Worm (Caenorhabditis elegans) whole organism, L3 larva: ENCODE data around the gene F09F9.3.
A peak's percentile ranks its signal among the peaks of the same experiment; 100 is the strongest.

Experiments used
- ZK546.5 ChIP-seq: sonication (generic microtip); optimal IDR thresholded peaks from 2 replicates; lab custom pipeline; 2017; ENCODE audit warnings: missing biosample characterization, missing genetic modification characterization
- aly-2 ChIP-seq: fragments of 150-350 bp; optimal IDR thresholded peaks from 2 replicates; lab custom pipeline; 2014; ENCODE audit warnings: missing biosample characterization, missing genetic modification characterization
- ama-1 ChIP-seq: fragments of 150-350 bp; optimal IDR thresholded peaks from 2 replicates; lab custom pipeline; 2018
- ceh-16 ChIP-seq: sonication (generic microtip); optimal IDR thresholded peaks from 2 replicates; lab custom pipeline; 2017; ENCODE audit warnings: missing biosample characterization, missing genetic modification characterization
- ceh-28 ChIP-seq: fragments of 150-350 bp; optimal IDR thresholded peaks from 2 replicates; lab custom pipeline; 2014; ENCODE audit warnings: missing biosample characterization, missing genetic modification reagents, missing genetic modification characterization
- ceh-82 ChIP-seq: fragments of 150-350 bp; optimal IDR thresholded peaks from 2 replicates; lab custom pipeline; 2014; ENCODE audit warnings: missing biosample characterization, missing genetic modification characterization
- ceh-9 ChIP-seq: sonication (generic microtip); optimal IDR thresholded peaks from 2 replicates; lab custom pipeline; 2018; ENCODE audit warnings: missing biosample characterization, missing genetic modification characterization
- daf-12 ChIP-seq: fragments of 150-350 bp; optimal IDR thresholded peaks from 2 replicates; lab custom pipeline; 2014; ENCODE audit warnings: missing biosample characterization, missing genetic modification reagents, missing genetic modification characterization
- egl-27 ChIP-seq: sonication (generic microtip); optimal IDR thresholded peaks from 4 replicates; lab custom pipeline; 2017; ENCODE audit warnings: missing biosample characterization, missing genetic modification reagents, missing genetic modification characterization
- egl-5 ChIP-seq: fragments of 150-350 bp; optimal IDR thresholded peaks from 2 replicates; lab custom pipeline; 2017; ENCODE audit warnings: missing biosample characterization, missing genetic modification reagents, missing genetic modification characterization, inconsistent platforms
- elt-1 ChIP-seq: fragments of 150-350 bp; optimal IDR thresholded peaks from 2 replicates; lab custom pipeline; 2014; ENCODE audit warnings: missing biosample characterization, missing genetic modification characterization
- elt-2 ChIP-seq: sonication (generic microtip); optimal IDR thresholded peaks from 2 replicates; lab custom pipeline; 2016; ENCODE audit warnings: missing genetic modification reagents, mild to moderate bottlenecking, missing genetic modification characterization, missing compliant biosample characterization
- elt-3 ChIP-seq, 3 experiments: fragments of 150-350 bp in 1 of 3; sonication (generic microtip) in 2 of 3; optimal IDR thresholded peaks; 2 replicates in 2 of 3; 4 replicates in 1 of 3; lab custom pipeline; 2014 to 2017; ENCODE audit warnings: missing biosample characterization in 3 of 3, missing genetic modification characterization in 3 of 3
- eor-1 ChIP-seq, 2 experiments: fragments of 150-350 bp; optimal IDR thresholded peaks; 2 replicates each; lab custom pipeline; 2014 to 2018; ENCODE audit warnings: missing biosample characterization in 2 of 2, missing genetic modification characterization in 2 of 2
- fkh-10 ChIP-seq: sonication (generic microtip); optimal IDR thresholded peaks from 2 replicates; lab custom pipeline; 2017; ENCODE audit warnings: missing biosample characterization, missing genetic modification reagents, missing genetic modification characterization
- fos-1 ChIP-seq: fragments of 150-350 bp; optimal IDR thresholded peaks from 2 replicates; lab custom pipeline; 2014; ENCODE audit warnings: missing biosample characterization, missing genetic modification characterization
- hmg-11 ChIP-seq: sonication (generic microtip); optimal IDR thresholded peaks from 2 replicates; lab custom pipeline; 2016; ENCODE audit warnings: missing genetic modification characterization, missing compliant biosample characterization
- jun-1 ChIP-seq: fragments of 150-350 bp; optimal IDR thresholded peaks from 2 replicates; lab custom pipeline; 2014; ENCODE audit warnings: missing biosample characterization, missing genetic modification reagents, missing genetic modification characterization
- lin-15B ChIP-seq: fragments of 150-350 bp; optimal IDR thresholded peaks from 2 replicates; lab custom pipeline; 2014; ENCODE audit warnings: missing biosample characterization, missing genetic modification characterization
- lin-39 ChIP-seq: fragments of 150-350 bp; optimal IDR thresholded peaks from 2 replicates; lab custom pipeline; 2018; ENCODE audit warnings: missing biosample characterization, missing genetic modification reagents, missing genetic modification characterization
- lsy-12 ChIP-seq: sonication (generic microtip); optimal IDR thresholded peaks from 2 replicates; lab custom pipeline; 2016; ENCODE audit warnings: mild to moderate bottlenecking, missing genetic modification characterization, missing compliant biosample characterization
- mdl-1 ChIP-seq: fragments of 150-350 bp; optimal IDR thresholded peaks from 2 replicates; lab custom pipeline; 2014; ENCODE audit warnings: missing biosample characterization, missing genetic modification characterization
- mml-1 ChIP-seq: fragments of 150-350 bp; sonication (generic microtip); optimal IDR thresholded peaks from 3 replicates; lab custom pipeline; 2014; ENCODE audit warnings: missing biosample characterization, missing genetic modification characterization
- nfya-1 ChIP-seq: sonication (generic microtip); optimal IDR thresholded peaks from 2 replicates; lab custom pipeline; 2017; ENCODE audit warnings: missing genetic modification characterization, mild to moderate bottlenecking, missing compliant biosample characterization, antibody characterized with exemption, moderate library complexity; ENCODE audit not compliant: insufficient read depth
- nhr-11 ChIP-seq: fragments of 150-350 bp; optimal IDR thresholded peaks from 2 replicates; lab custom pipeline; 2014; ENCODE audit warnings: missing biosample characterization, missing genetic modification characterization
- nhr-12 ChIP-seq: fragments of 150-350 bp; optimal IDR thresholded peaks from 2 replicates; lab custom pipeline; 2014; ENCODE audit warnings: missing biosample characterization, missing genetic modification characterization
- nhr-23 ChIP-seq: fragments of 150-350 bp; optimal IDR thresholded peaks from 2 replicates; lab custom pipeline; 2014; ENCODE audit warnings: missing biosample characterization, missing genetic modification reagents, missing genetic modification characterization
- nhr-237 ChIP-seq: fragments of 150-350 bp; optimal IDR thresholded peaks from 2 replicates; lab custom pipeline; 2014; ENCODE audit warnings: missing biosample characterization, missing genetic modification characterization
- nhr-25 ChIP-seq: sonication (generic microtip); optimal IDR thresholded peaks from 2 replicates; lab custom pipeline; 2017; ENCODE audit warnings: missing biosample characterization, missing genetic modification characterization
- nhr-43 ChIP-seq: sonication (generic microtip); optimal IDR thresholded peaks from 2 replicates; lab custom pipeline; 2016; ENCODE audit warnings: mild to moderate bottlenecking, missing genetic modification characterization, missing compliant biosample characterization; ENCODE audit not compliant: poor library complexity, severe bottlenecking
- nhr-67 ChIP-seq: fragments of 150-350 bp; optimal IDR thresholded peaks from 2 replicates; lab custom pipeline; 2014; ENCODE audit warnings: missing biosample characterization, missing genetic modification characterization
- nhr-76 ChIP-seq: fragments of 150-350 bp; sonication (generic microtip); optimal IDR thresholded peaks from 5 replicates; lab custom pipeline; 2014; ENCODE audit warnings: missing biosample characterization, missing genetic modification characterization
- nhr-77 ChIP-seq: fragments of 150-350 bp; optimal IDR thresholded peaks from 2 replicates; lab custom pipeline; 2014; ENCODE audit warnings: missing biosample characterization, missing genetic modification characterization
- pha-4 ChIP-seq: fragments of 150-350 bp; optimal IDR thresholded peaks from 2 replicates; lab custom pipeline; 2014; ENCODE audit warnings: missing biosample characterization, missing genetic modification reagents, missing genetic modification characterization
- pqm-1 ChIP-seq: fragments of 150-350 bp; optimal IDR thresholded peaks from 2 replicates; lab custom pipeline; 2017; ENCODE audit warnings: missing biosample characterization, missing genetic modification characterization, inconsistent platforms
- sea-2 ChIP-seq: fragments of 150-350 bp; sonication (generic microtip); optimal IDR thresholded peaks from 4 replicates; lab custom pipeline; 2014; ENCODE audit warnings: missing biosample characterization, missing genetic modification reagents, missing genetic modification characterization
- skn-1 ChIP-seq: fragments of 150-350 bp; optimal IDR thresholded peaks from 2 replicates; lab custom pipeline; 2014; ENCODE audit warnings: missing biosample characterization, missing genetic modification characterization
- snpc-4 ChIP-seq: fragments of 150-350 bp; optimal IDR thresholded peaks from 2 replicates; lab custom pipeline; 2014; ENCODE audit warnings: missing biosample characterization, missing genetic modification characterization
- tbx-2 ChIP-seq: sonication (generic microtip); optimal IDR thresholded peaks from 2 replicates; lab custom pipeline; 2016; ENCODE audit warnings: mild to moderate bottlenecking, missing genetic modification characterization, missing compliant biosample characterization
- unc-39 ChIP-seq: sonication (generic microtip); optimal IDR thresholded peaks from 4 replicates; lab custom pipeline; 2017; ENCODE audit warnings: missing biosample characterization, missing genetic modification characterization
- unc-62 ChIP-seq: fragments of 150-350 bp; sonication (generic microtip); optimal IDR thresholded peaks from 4 replicates; lab custom pipeline; 2014; ENCODE audit warnings: missing biosample characterization, missing genetic modification reagents, missing genetic modification characterization
- ztf-11 ChIP-seq: fragments of 150-350 bp; optimal IDR thresholded peaks from 2 replicates; lab custom pipeline; 2014; ENCODE audit warnings: missing biosample characterization, missing genetic modification characterization
- ztf-4 ChIP-seq: fragments of 150-350 bp; optimal IDR thresholded peaks from 2 replicates; lab custom pipeline; 2014; ENCODE audit warnings: missing biosample characterization, missing genetic modification characterization

Gene F09F9.3

DNA sequence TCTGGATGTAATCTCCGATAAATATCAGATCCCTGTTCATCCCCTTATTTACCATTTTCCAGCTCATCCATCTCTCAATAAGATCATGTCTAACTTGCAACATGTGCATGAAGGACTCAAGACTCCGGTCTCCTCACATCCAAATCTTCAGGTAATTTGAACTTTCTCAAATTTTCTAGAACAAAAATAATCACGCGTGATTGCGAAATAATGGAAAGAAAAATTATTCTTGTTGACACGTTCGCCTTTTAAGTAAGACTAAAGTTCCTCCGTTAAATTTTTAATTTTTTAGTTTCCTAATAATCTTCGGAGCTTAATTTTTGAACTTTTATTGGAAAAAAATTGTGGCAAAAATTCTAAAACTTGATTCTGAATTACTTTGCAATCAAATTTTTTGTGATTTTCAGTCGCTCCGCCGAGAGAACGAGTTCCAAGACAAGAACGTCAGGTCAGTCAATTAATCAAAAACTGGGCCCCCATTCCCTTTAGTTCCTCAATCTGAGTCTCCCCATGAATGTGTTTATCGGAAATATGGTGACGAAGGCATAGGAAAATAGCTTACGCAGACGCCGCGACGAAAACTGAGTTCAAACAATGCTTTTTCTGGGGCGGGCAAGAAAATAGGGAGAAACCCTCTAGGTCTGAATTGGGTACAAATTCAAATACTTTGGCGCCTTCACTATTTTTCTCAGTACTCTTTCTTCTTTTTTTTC lies 16.8 kb upstream of the F09F9.3 start (continued):
- TF ChIP-seq fos-1 (tag; lab: Kevin White, UChicago), result no peak
- no peak for TF ChIP-seq fkh-10
- TF ChIP-seq lin-39 (tag; lab: Kevin White, UChicago), result peak; percentile 66
- no peak for TF ChIP-seq sea-2 (GFP tag; lab: Kevin White, UChicago)
- no peak for TF ChIP-seq elt-1 (tag; lab: Kevin White, UChicago)
- no peak for TF ChIP-seq lsy-12 (tag; lab: Kevin White, UChicago)
- no peak for TF ChIP-seq lin-15B (tag; lab: Kevin White, UChicago)
- TF ChIP-seq ZK546.5 (tag; lab: Kevin White, UChicago), result no peak
- peak; percentile 23 for TF ChIP-seq elt-2
- no peak for TF ChIP-seq skn-1 (tag; lab: Kevin White, UChicago)
- TF ChIP-seq, all 47 proteins: peak for 14

DNA sequence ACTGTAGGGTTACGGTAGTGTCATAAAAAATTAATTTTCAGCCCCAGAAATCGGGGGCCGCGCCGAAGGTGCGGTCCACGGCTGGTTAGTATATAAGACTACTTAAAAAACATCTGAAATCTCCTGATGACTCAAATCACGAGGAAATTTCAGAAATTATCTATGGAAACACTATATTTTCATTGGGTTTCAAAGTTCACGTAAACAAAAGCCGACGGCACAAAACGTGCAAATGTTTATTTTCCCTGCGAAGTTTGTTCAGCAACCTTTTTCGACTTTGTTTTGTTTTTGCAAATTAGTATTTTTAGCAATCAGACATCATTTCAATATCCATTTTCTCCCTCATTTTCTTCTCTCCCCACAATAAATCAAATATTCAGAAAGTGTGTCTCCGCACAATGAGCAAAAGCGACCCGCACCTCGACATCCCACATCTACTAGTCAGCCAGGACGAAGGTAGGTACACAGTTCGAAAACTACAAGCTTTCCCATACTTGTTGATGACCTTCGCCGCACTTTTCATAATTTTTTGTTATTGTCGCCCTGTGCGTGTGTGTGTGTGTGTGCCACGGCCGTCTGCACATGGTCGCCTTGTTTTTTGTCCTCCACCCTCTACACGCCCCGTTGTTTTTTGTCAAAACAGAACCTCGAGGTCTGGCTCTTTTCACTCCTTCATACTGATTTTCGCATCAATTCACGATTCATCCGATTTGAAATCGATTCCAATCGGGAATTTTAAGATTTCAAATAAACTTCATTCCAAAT lies 15.9 kb upstream of the F09F9.3 start:
- TF ChIP-seq ceh-9 (no peak), egl-5 (tag; lab: Kevin White, UChicago) (no peak), hmg-11 (tag; lab: Kevin White, UChicago) (no peak), ceh-82 (tag; lab: Kevin White, UChicago) (no peak), jun-1 (tag; lab: Kevin White, UChicago) (no peak), ama-1 (no peak), nhr-67 (no peak), mdl-1 (tag; lab: Kevin White, UChicago) (no peak), ceh-28 (tag; lab: Kevin White, UChicago) (no peak), nhr-76 (tag; lab: Kevin White, UChicago) (no peak), ceh-16 (no peak), aly-2 (tag; lab: Kevin White, UChicago) (no peak), nhr-12 (tag; lab: Kevin White, UChicago) (no peak), eor-1 (tag; optimal IDR thresholded peaks at IDR 0.05; lab: Kevin White, UChicago) (no peak), nhr-23 (tag; lab: Kevin White, UChicago) (no peak), sea-2 (GFP tag; lab: Kevin White, UChicago) (no peak), skn-1 (tag; lab: Kevin White, UChicago) (no peak), ztf-4 (no peak)

- no peak for TF ChIP-seq daf-12
- no peak for TF ChIP-seq ceh-28 (tag; lab: Kevin White, UChicago)
- TF ChIP-seq fkh-10, result no peak
- TF ChIP-seq nhr-23 (tag; lab: Kevin White, UChicago), result no peak
- TF ChIP-seq elt-3 (tag; optimal IDR thresholded peaks at IDR 0.05; lab: Kevin White, UChicago), result no peak
Measured at ce11 chrX:4134855-4135254, 14.0 kb upstream of the F09F9.3 start, which contains the start of gene ZK470.2. ZK470.2 (plus strand) TSS chrX:4135155.

DNA sequence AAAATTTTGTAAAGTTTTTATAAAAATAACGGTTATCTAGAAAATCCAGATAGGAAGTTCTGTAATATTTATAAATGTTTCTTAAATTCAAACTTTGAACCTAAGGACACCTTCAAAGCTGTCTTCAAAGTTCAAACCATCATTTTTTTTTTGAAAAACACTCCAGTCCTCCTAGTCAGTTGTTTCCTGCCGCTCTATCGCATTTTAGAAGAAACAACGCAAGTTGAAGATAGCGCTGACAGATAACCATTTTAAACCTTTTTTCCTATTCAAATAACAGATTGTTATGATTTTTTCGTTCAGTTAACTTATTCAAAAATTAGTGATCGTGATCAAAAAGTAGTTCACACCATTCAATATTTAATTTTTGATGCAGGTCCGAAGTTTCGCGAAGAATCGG lies 12.5 kb upstream of the F09F9.3 start:
- TF ChIP-seq sea-2 (GFP tag; lab: Kevin White, UChicago), result no peak
- peak; percentile 9 for TF ChIP-seq nfya-1 (tag; lab: Kevin White, UChicago)
- no peak for TF ChIP-seq fos-1 (tag; lab: Kevin White, UChicago)
- TF ChIP-seq unc-39 (tag; lab: Kevin White, UChicago), result no peak
- TF ChIP-seq nhr-12 (tag; lab: Kevin White, UChicago), result no peak
- TF ChIP-seq skn-1 (tag; lab: Kevin White, UChicago), result no peak
- no peak for TF ChIP-seq nhr-237 (tag; lab: Kevin White, UChicago)
- TF ChIP-seq aly-2 (tag; lab: Kevin White, UChicago), result no peak
- TF ChIP-seq elt-2, result peak; percentile 18
- TF ChIP-seq pha-4, result no peak
- no peak for TF ChIP-seq nhr-77
- no peak for TF ChIP-seq nhr-11 (tag; lab: Kevin White, UChicago)
- TF ChIP-seq pqm-1, result peak; percentile 15
- no peak for TF ChIP-seq tbx-2 (tag; lab: Kevin White, UChicago)
- no peak for TF ChIP-seq nhr-23 (tag; lab: Kevin White, UChicago)
- TF ChIP-seq unc-62 (GFP tag; lab: Kevin White, UChicago), result no peak
- TF ChIP-seq fkh-10, result no peak
- no peak for TF ChIP-seq eor-1 (tag; optimal IDR thresholded peaks at IDR 0.05; lab: Kevin White, UChicago)
- no peak for TF ChIP-seq lsy-12 (tag; lab: Kevin White, UChicago)
- TF ChIP-seq elt-1 (tag; lab: Kevin White, UChicago), result no peak
- TF ChIP-seq hmg-11 (tag; lab: Kevin White, UChicago), result no peak
- TF ChIP-seq egl-27 (tag; lab: Kevin White, UChicago), result no peak
- TF ChIP-seq ceh-82 (tag; lab: Kevin White, UChicago), result no peak
- no peak for TF ChIP-seq snpc-4 (tag; lab: Kevin White, UChicago)
- no peak for TF ChIP-seq ceh-16
- no peak for TF ChIP-seq ztf-11 (tag; lab: Kevin White, UChicago)
- no peak for TF ChIP-seq nhr-25
- TF ChIP-seq ama-1, result peak; percentile 58
- TF ChIP-seq jun-1 (tag; lab: Kevin White, UChicago), result no peak
- no peak for TF ChIP-seq mml-1
- TF ChIP-seq nhr-43 (tag; lab: Kevin White, UChicago), result no peak
- TF ChIP-seq nhr-76 (tag; lab: Kevin White, UChicago), result no peak
